Fruit fly (Drosophila melanogaster) whole organism, embryonic: Measurements from ENCODE around the gene gNacalpha.

ENCODE experiments used
- CG10462 ChIP-seq: fragments of 200-800 bp; sonication (Bioruptor generic); optimal IDR thresholded peaks from 2 replicates; lab custom pipeline; 2016; ENCODE audit warnings: missing biosample characterization, missing genetic modification characterization
- CG11085 ChIP-seq: fragments of 200-800 bp; sonication (Bioruptor generic); IDR thresholded peaks from 2 replicates; pipeline ENCODE4 v1.3.6; 2022; ENCODE audit warnings: missing biosample characterization, missing genetic modification characterization
- CG11560 ChIP-seq: fragments of 200-800 bp; sonication (Bioruptor generic); IDR thresholded peaks from 3 replicates; pipeline ENCODE4 v1.3.6; 2022; ENCODE audit warnings: missing biosample characterization, missing genetic modification characterization
- CG12744 ChIP-seq: fragments of 200-800 bp; sonication (Bioruptor generic); optimal IDR thresholded peaks from 2 replicates; lab custom pipeline; 2016; ENCODE audit warnings: missing biosample characterization, missing genetic modification characterization
- CG13287 ChIP-seq: fragments of 200-800 bp; sonication (Bioruptor generic); IDR thresholded peaks from 2 replicates; pipeline ENCODE4 v1.3.6; 2022; ENCODE audit warnings: missing biosample characterization, missing genetic modification characterization; ENCODE audit not compliant: partially characterized antibody
- CG16779 ChIP-seq: fragments of 200-800 bp; sonication (Bioruptor generic); IDR thresholded peaks from 2 replicates; pipeline ENCODE4 v1.3.6; 2022; ENCODE audit warnings: missing biosample characterization, missing genetic modification characterization
- CG16815 ChIP-seq: fragments of 200-800 bp; sonication (Bioruptor generic); optimal IDR thresholded peaks from 3 replicates; lab custom pipeline; 2017; ENCODE audit warnings: missing biosample characterization, mild to moderate bottlenecking, missing genetic modification characterization
- CG17802 ChIP-seq: fragments of 200-800 bp; sonication (Bioruptor generic); optimal IDR thresholded peaks from 2 replicates; lab custom pipeline; 2018; ENCODE audit warnings: missing biosample characterization, mild to moderate bottlenecking, missing genetic modification characterization, moderate library complexity
- CG17829 ChIP-seq: fragments of 200-800 bp; optimal IDR thresholded peaks from 2 replicates; lab custom pipeline; 2019; ENCODE audit warnings: missing biosample characterization, mild to moderate bottlenecking, missing genetic modification characterization, moderate library complexity
- CG2116 ChIP-seq: fragments of 200-800 bp; sonication (Bioruptor generic); optimal IDR thresholded peaks from 3 replicates; lab custom pipeline; 2018; ENCODE audit warnings: missing biosample characterization, mild to moderate bottlenecking, missing genetic modification characterization
- CG2712 ChIP-seq: fragments of 200-800 bp; optimal IDR thresholded peaks from 3 replicates; lab custom pipeline; 2019; ENCODE audit warnings: missing biosample characterization, mild to moderate bottlenecking, missing genetic modification characterization, moderate library complexity
- CG30020 ChIP-seq: fragments of 200-800 bp; optimal IDR thresholded peaks from 2 replicates; lab custom pipeline; 2019; ENCODE audit warnings: missing biosample characterization, mild to moderate bottlenecking, missing genetic modification characterization, moderate library complexity
- CG34376 ChIP-seq: fragments of 200-800 bp; sonication (Bioruptor generic); optimal IDR thresholded peaks from 2 replicates; lab custom pipeline; 2018; ENCODE audit warnings: missing biosample characterization, mild to moderate bottlenecking, missing genetic modification characterization
- CG3838 ChIP-seq: fragments of 200-800 bp; sonication (Bioruptor generic); optimal IDR thresholded peaks from 3 replicates; lab custom pipeline; 2016; ENCODE audit warnings: missing biosample characterization, missing genetic modification characterization
- CG4617 ChIP-seq: fragments of 200-800 bp; sonication (Bioruptor generic); optimal IDR thresholded peaks from 3 replicates; lab custom pipeline; 2016; ENCODE audit warnings: missing biosample characterization, missing genetic modification characterization, borderline replicate concordance
- CG5953 ChIP-seq: fragments of 200-800 bp; sonication (Bioruptor generic); IDR thresholded peaks from 2 replicates; pipeline ENCODE4 v1.3.6; 2022; ENCODE audit warnings: missing biosample characterization, missing genetic modification characterization
- CG6254 ChIP-seq: fragments of 200-800 bp; sonication (Bioruptor generic); optimal IDR thresholded peaks from 3 replicates; lab custom pipeline; 2017; ENCODE audit warnings: mild to moderate bottlenecking, missing biosample characterization, missing genetic modification reagents, missing genetic modification characterization
- CG7556 ChIP-seq: fragments of 200-800 bp; sonication (Bioruptor generic); optimal IDR thresholded peaks from 2 replicates; lab custom pipeline; 2017; ENCODE audit warnings: missing biosample characterization, mild to moderate bottlenecking, missing genetic modification characterization
- CG7987 ChIP-seq: fragments of 200-800 bp; sonication (Bioruptor generic); optimal IDR thresholded peaks from 2 replicates; lab custom pipeline; 2018; ENCODE audit warnings: missing biosample characterization, mild to moderate bottlenecking, missing genetic modification characterization, moderate library complexity
- CG8765 ChIP-seq: fragments of 200-800 bp; sonication (Bioruptor generic); IDR thresholded peaks from 2 replicates; pipeline ENCODE4 v1.3.6; 2022; ENCODE audit warnings: missing biosample characterization, missing genetic modification characterization
- CG9797 ChIP-seq: fragments of 200-800 bp; sonication (Bioruptor generic); optimal IDR thresholded peaks from 3 replicates; lab custom pipeline; 2018; ENCODE audit warnings: missing biosample characterization, mild to moderate bottlenecking, missing genetic modification characterization
- CG9817 ChIP-seq: fragments of 200-800 bp; sonication (Bioruptor generic); optimal IDR thresholded peaks from 2 replicates; lab custom pipeline; 2018; ENCODE audit warnings: missing biosample characterization, mild to moderate bottlenecking, missing genetic modification characterization, moderate library complexity
- CG9876 ChIP-seq: fragments of 200-800 bp; sonication (Bioruptor generic); optimal IDR thresholded peaks from 2 replicates; lab custom pipeline; 2016; ENCODE audit warnings: missing biosample characterization, missing genetic modification characterization
- Dll ChIP-seq: fragments of 200-800 bp; sonication (Bioruptor generic); IDR thresholded peaks from 4 replicates; pipeline ENCODE4 v1.3.6; 2022; ENCODE audit warnings: missing biosample characterization, missing genetic modification characterization; ENCODE audit not compliant: partially characterized antibody
- Dp ChIP-seq: fragments of 200-800 bp; sonication (Bioruptor generic); optimal IDR thresholded peaks from 2 replicates; lab custom pipeline; 2018; ENCODE audit warnings: missing biosample characterization, mild to moderate bottlenecking, missing genetic modification characterization, moderate library complexity
- HLH54F ChIP-seq: fragments of 200-800 bp; sonication (Bioruptor generic); optimal IDR thresholded peaks from 3 replicates; lab custom pipeline; 2016; ENCODE audit warnings: missing biosample characterization, missing genetic modification characterization
- HmgZ ChIP-seq: fragments of 200-800 bp; sonication (Bioruptor generic); optimal IDR thresholded peaks from 2 replicates; lab custom pipeline; 2018; ENCODE audit warnings: missing biosample characterization, mild to moderate bottlenecking, missing genetic modification characterization
- Hr78 ChIP-seq, 2 experiments: fragments of 200-800 bp in 1 of 2; fragments of >200 bp in 1 of 2; sonication (Bioruptor generic) in 1 of 2; optimal IDR thresholded peaks; 2 replicates each; lab custom pipeline; 2017 to 2019; ENCODE audit warnings: missing biosample characterization in 2 of 2, missing genetic modification characterization in 2 of 2, mild to moderate bottlenecking in 1 of 2, moderate library complexity in 1 of 2
- Lhr ChIP-seq: fragments of 200-800 bp; sonication (Bioruptor generic); optimal IDR thresholded peaks from 3 replicates; lab custom pipeline; 2017; ENCODE audit warnings: mild to moderate bottlenecking, missing biosample characterization, missing genetic modification reagents, missing genetic modification characterization
- Med ChIP-seq: fragments of 200-800 bp; sonication (Bioruptor generic); peaks from one replicate; lab custom pipeline; 2016; ENCODE audit warnings: missing biosample characterization, missing genetic modification characterization, mild to moderate bottlenecking, inconsistent platforms, moderate library complexity
- Myb ChIP-seq: fragments of 200-800 bp; sonication (Bioruptor generic); optimal IDR thresholded peaks from 2 replicates; lab custom pipeline; 2016; ENCODE audit warnings: missing biosample characterization, missing genetic modification characterization
- Nf-YA ChIP-seq: fragments of 200-800 bp; sonication (Bioruptor generic); IDR thresholded peaks from 2 replicates; pipeline ENCODE4 v1.3.6; 2022; ENCODE audit warnings: missing biosample characterization, missing genetic modification characterization
- Ptx1 ChIP-seq: fragments of 200-800 bp; sonication (Bioruptor generic); IDR thresholded peaks from 2 replicates; pipeline ENCODE4 v1.3.6; 2022; ENCODE audit warnings: missing biosample characterization, missing genetic modification characterization
- Scr ChIP-seq: fragments of 200-800 bp; sonication (Bioruptor generic); IDR thresholded peaks from 2 replicates; pipeline ENCODE4 v1.3.6; 2022; ENCODE audit warnings: missing biosample characterization, missing genetic modification characterization; ENCODE audit not compliant: partially characterized antibody
- Sin3A ChIP-seq: fragments of >200 bp; optimal IDR thresholded peaks from 2 replicates; lab custom pipeline; 2018
- YL-1 ChIP-seq: fragments of 200-800 bp; sonication (Bioruptor generic); optimal IDR thresholded peaks from 3 replicates; lab custom pipeline; 2017; ENCODE audit warnings: missing biosample characterization, mild to moderate bottlenecking, missing genetic modification characterization
- chinmo ChIP-seq: fragments of 200-800 bp; sonication (Bioruptor generic); IDR thresholded peaks from 4 replicates; pipeline ENCODE4 v1.3.6; 2022; ENCODE audit warnings: missing biosample characterization, missing genetic modification characterization; ENCODE audit not compliant: partially characterized antibody
- dmrt11E ChIP-seq: fragments of 200-800 bp; sonication (Bioruptor generic); optimal IDR thresholded peaks from 3 replicates; lab custom pipeline; 2018; ENCODE audit warnings: missing biosample characterization, mild to moderate bottlenecking, missing genetic modification characterization, moderate library complexity
- dmrt99B ChIP-seq: fragments of 200-800 bp; sonication (Bioruptor generic); optimal IDR thresholded peaks from 2 replicates; lab custom pipeline; 2018; ENCODE audit warnings: missing biosample characterization, mild to moderate bottlenecking, missing genetic modification characterization, moderate library complexity
- ftz-f1 ChIP-seq: fragments of 200-800 bp; sonication (Bioruptor generic); optimal IDR thresholded peaks from 2 replicates; lab custom pipeline; 2016; ENCODE audit warnings: missing biosample characterization, missing genetic modification characterization
- gfzf ChIP-seq: fragments of 200-800 bp; sonication (Bioruptor generic); optimal IDR thresholded peaks from 2 replicates; lab custom pipeline; 2016; ENCODE audit warnings: missing biosample characterization, mild to moderate bottlenecking, missing genetic modification characterization, moderate library complexity
- nom ChIP-seq: fragments of 200-800 bp; sonication (Bioruptor generic); optimal IDR thresholded peaks from 2 replicates; lab custom pipeline; 2017; ENCODE audit warnings: missing biosample characterization, missing genetic modification characterization, mild to moderate bottlenecking, moderate library complexity, missing genetic modification reagents
- odd ChIP-seq: fragments of 200-800 bp; sonication (Bioruptor generic); optimal IDR thresholded peaks from 2 replicates; lab custom pipeline; 2017; ENCODE audit warnings: missing biosample characterization, mild to moderate bottlenecking, missing genetic modification characterization
- pum ChIP-seq: fragments of 200-800 bp; sonication (Bioruptor generic); optimal IDR thresholded peaks from 2 replicates; lab custom pipeline; 2016; ENCODE audit warnings: missing biosample characterization, missing genetic modification characterization
- pzg ChIP-seq: fragments of 200-800 bp; sonication (Bioruptor generic); optimal IDR thresholded peaks from 3 replicates; lab custom pipeline; 2018; ENCODE audit warnings: missing biosample characterization, mild to moderate bottlenecking, missing genetic modification characterization, moderate library complexity
- stwl ChIP-seq: fragments of 200-800 bp; sonication (Bioruptor generic); optimal IDR thresholded peaks from 3 replicates; lab custom pipeline; 2018; ENCODE audit warnings: missing biosample characterization, mild to moderate bottlenecking, missing genetic modification characterization, moderate library complexity
- toy ChIP-seq: fragments of 200-800 bp; sonication (Bioruptor generic); IDR thresholded peaks from 2 replicates; pipeline ENCODE4 v1.3.6; 2022; ENCODE audit warnings: missing biosample characterization, missing genetic modification characterization
- trem ChIP-seq: fragments of 200-800 bp; optimal IDR thresholded peaks from 3 replicates; lab custom pipeline; 2019; ENCODE audit warnings: missing biosample characterization, mild to moderate bottlenecking, missing genetic modification characterization, moderate library complexity
- vfl ChIP-seq: fragments of 200-800 bp; sonication (Bioruptor generic); optimal IDR thresholded peaks from 2 replicates; lab custom pipeline; 2016; ENCODE audit warnings: missing biosample characterization, missing genetic modification characterization

Gene gNacalpha

DNA sequence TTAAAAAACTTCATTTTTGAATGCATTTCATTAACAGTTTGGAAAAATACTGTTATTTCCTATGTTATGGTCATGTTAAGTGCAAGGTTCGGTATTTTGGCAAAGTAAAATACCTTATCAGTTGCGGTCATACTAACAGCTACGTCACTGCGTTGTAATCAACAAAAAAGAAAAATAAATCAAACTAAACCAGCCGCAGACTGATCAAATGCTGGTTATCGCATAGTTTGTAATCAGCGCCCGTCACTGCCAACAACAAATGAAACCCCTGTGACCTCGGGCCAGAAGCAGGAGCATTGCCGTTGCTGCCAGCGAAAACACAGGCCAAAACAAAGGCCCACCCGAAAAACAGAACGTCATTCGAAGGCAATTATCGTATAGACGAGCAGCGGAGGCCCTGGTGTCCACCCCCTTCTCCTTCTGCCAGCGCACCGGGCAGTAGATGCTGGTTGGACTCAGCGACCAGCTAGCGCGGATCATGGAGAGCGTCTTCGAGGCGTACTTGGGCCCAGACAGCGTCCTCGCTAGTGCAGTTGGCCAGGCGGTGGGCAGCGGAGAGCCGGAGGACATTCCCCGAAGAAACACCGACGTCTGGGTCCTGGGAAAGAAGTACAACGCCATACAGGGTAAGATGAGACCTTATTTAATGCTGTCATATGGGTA lies 43.9 kb downstream of the gNacalpha start, which contains the start of gene Atg4a (continued):
- TF ChIP-seq CG34376 (GFP tag; lab: Kevin White, UChicago) (peak; percentile 21), CG9797 (GFP tag; lab: Kevin White, UChicago) (peak; percentile 67), chinmo (GFP tag; lab: Robert Waterston, UW) (0 out of 4 replicates have a peak, but pooled peaks have one; percentile 16), CG8765 (GFP tag; lab: Robert Waterston, UW) (no peak), Hr78 (GFP tag; optimal IDR thresholded peaks at IDR 0.05; lab: Kevin White, UChicago) (peak in 1 of 2 experiments; percentile 23), CG10462 (no peak), CG3838 (no peak), CG5953 (GFP tag; lab: Robert Waterston, UW) (no peak), stwl (peak; percentile 41), Scr (no peak), CG4617 (GFP tag; lab: Kevin White, UChicago) (peak; percentile 42), pum (GFP tag; lab: Kevin White, UChicago) (no peak), pzg (peak; percentile 35), YL-1 (GFP tag; lab: Kevin White, UChicago) (peak; percentile 64), CG17829 (tag; lab: Kevin White, UChicago) (no peak), dmrt11E (tag; lab: Kevin White, UChicago) (no peak), CG6254 (GFP tag; lab: Kevin White, UChicago) (no peak), Nf-YA (GFP tag; lab: Robert Waterston, UW) (no peak), Med (GFP tag; lab: Kevin White, UChicago) (peak; percentile 62), CG2116 (GFP tag; lab: Kevin White, UChicago) (no peak), odd (GFP tag; lab: Kevin White, UChicago) (no peak), dmrt99B (tag; lab: Kevin White, UChicago) (no peak), Lhr (GFP tag; lab: Kevin White, UChicago) (no peak), trem (no peak), CG9876 (no peak), Dp (GFP tag; lab: Kevin White, UChicago) (no peak), Myb (GFP tag; lab: Kevin White, UChicago) (no peak), ftz-f1 (GFP tag; lab: Kevin White, UChicago) (peak; percentile 13), toy (GFP tag; lab: Robert Waterston, UW) (no peak), Dll (GFP tag; lab: Robert Waterston, UW) (0 out of 4 replicates have a peak, but pooled peaks have one; percentile 30), gfzf (GFP tag; lab: Kevin White, UChicago) (peak; percentile 66), CG16815 (no peak), vfl (GFP tag; lab: Kevin White, UChicago) (no peak), CG2712 (peak; percentile 2), HmgZ (tag; lab: Kevin White, UChicago) (peak; percentile 1), CG30020 (no peak), nom (peak; percentile 62), Sin3A (lab: Kevin White, UChicago) (peak; percentile 4), CG7556 (GFP tag; lab: Kevin White, UChicago) (no peak), HLH54F (GFP tag; lab: Kevin White, UChicago) (no peak), Ptx1 (no peak), CG7987 (GFP tag; lab: Kevin White, UChicago) (no peak), CG12744 (GFP tag; lab: Kevin White, UChicago) (no peak), CG17802 (tag; lab: Kevin White, UChicago) (no peak), CG13287 (GFP tag; lab: Robert Waterston, UW) (peak; percentile 27; the same call in 1 of the 2 replicates), CG9817 (no peak), CG16779 (GFP tag; lab: Robert Waterston, UW) (no peak), CG11085 (GFP tag; lab: Robert Waterston, UW) (no peak), CG11560 (tag; lab: Robert Waterston, UW) (no peak)
